Worm (Caenorhabditis elegans): ENCODE measurements around the gene sre-39.
"Not testable (repeated sequence)": the region's sequence is repeated elsewhere in the genome, so short reads cannot be mapped to it uniquely, and the experiment has no call there.

Gene sre-39

DNA sequence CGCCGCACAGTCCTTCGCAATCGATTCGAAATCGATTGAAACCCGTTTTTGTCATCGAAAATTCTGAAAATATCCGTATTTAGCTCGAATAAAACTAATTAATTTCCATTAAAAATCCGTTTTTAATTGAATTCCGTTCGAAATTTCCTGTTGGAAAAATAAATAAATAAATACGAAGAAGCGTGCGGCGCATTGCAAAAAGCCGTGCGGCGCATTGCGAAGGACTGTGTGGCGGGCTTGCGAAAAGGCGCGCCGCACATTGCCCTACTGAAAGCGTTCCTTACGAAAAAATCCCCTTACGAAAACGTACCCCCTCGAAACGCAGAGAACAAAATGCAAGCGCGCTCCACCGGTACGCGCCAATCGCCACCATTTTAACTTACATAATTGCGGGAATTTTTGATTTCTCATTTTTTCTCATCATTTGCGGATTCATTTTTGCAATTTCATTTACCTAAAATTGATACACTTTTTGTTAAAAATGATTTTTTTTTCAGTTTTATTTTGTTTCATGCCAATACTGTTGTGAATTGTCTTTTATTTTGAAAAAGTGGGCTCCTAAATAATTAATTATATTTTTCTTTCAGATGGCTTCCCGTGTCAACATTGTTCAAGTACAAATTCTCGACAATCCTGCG lies 14.6 kb downstream of the sre-39 start, which contains the start of gene unc-85:
unc-85 (plus strand) TSS at position 588 of the 638 bp plus-strand sequence.
- TF ChIP-seq php-3 (GFP tag; IDR thresholded peaks at IDR 0.05) (peak; percentile 23; the same call in 1 of the 2 replicates), mdt-29 (GFP tag; IDR thresholded peaks at IDR 0.05) (peak; percentile 57; the same call in 1 of the 2 replicates), lin-38 (GFP tag; IDR thresholded peaks at IDR 0.05) (peak; percentile 99), mdl-1 (tag; optimal IDR thresholded peaks at IDR 0.05) (peak in 1 of 2 experiments; percentile 16), nhr-6 (tag; optimal IDR thresholded peaks at IDR 0.05) (peak; percentile 33), ceh-44 (GFP tag; IDR thresholded peaks at IDR 0.05) (peak; percentile 90), dpl-1 (GFP tag; optimal IDR thresholded peaks at IDR 0.05) (peak; percentile 59), mep-1 (tag; optimal IDR thresholded peaks at IDR 0.05) (peak; percentile 82), F37D6.2 (tag; optimal IDR thresholded peaks at IDR 0.05) (peak; percentile 49), snpc-1.2 (GFP tag; IDR thresholded peaks at IDR 0.05) (peak; percentile 89), vab-7 (GFP tag; IDR thresholded peaks at IDR 0.05) (peak; percentile 94), daf-16 (GFP tag; optimal IDR thresholded peaks at IDR 0.05) (peak in 1 of 2 experiments; percentile 41), daf-16 (tag; optimal IDR thresholded peaks at IDR 0.05) (peak; percentile 32), tra-1 (GFP tag; IDR thresholded peaks at IDR 0.05) (peak; percentile 91), nhr-102 (tag; optimal IDR thresholded peaks at IDR 0.05) (peak; percentile 81), egl-43 (GFP tag; IDR thresholded peaks at IDR 0.05) (peak; percentile 82), ceh-28 (tag; optimal IDR thresholded peaks at IDR 0.05) (peak; percentile 2), rbr-2 (tag; optimal IDR thresholded peaks at IDR 0.05) (peak; percentile 78), F49E8.2 (tag; optimal IDR thresholded peaks at IDR 0.05; ENCODE audit: borderline replicate concordance) (peak; percentile 60), lsy-2 (tag; optimal IDR thresholded peaks at IDR 0.05) (peak; percentile 71 to 83), hif-1 (tag; optimal IDR thresholded peaks at IDR 0.05) (peak in 1 of 2 experiments; percentile 61), nhr-42 (GFP tag; IDR thresholded peaks at IDR 0.05) (peak; percentile 88), dmd-8 (GFP tag; IDR thresholded peaks at IDR 0.05) (0 out of 2 replicates have a peak, but pooled peaks have one; percentile 44), lim-7 (GFP tag; IDR thresholded peaks at IDR 0.05) (peak; percentile 62; the same call in 1 of the 2 replicates), madf-5 (GFP tag; IDR thresholded peaks at IDR 0.05) (peak; percentile 53 to 61; a peak in 1 of 4 replicates), hlh-30 (tag; optimal IDR thresholded peaks at IDR 0.05; ENCODE audit: insufficient read depth) (peak; percentile 44), set-16 (GFP tag; IDR thresholded peaks at IDR 0.05) (peak; percentile 79), D1046.2 (GFP tag; IDR thresholded peaks at IDR 0.05) (peak; percentile 96), dmd-6 (GFP tag; IDR thresholded peaks at IDR 0.05) (peak; percentile 83), hmg-1.1 (GFP tag; IDR thresholded peaks at IDR 0.05) (peak; percentile 93), arid-1 (GFP tag; conservative IDR thresholded peaks at IDR 0.05) (peak; percentile 87), dve-1 (tag; optimal IDR thresholded peaks at IDR 0.05; ENCODE audit: insufficient read depth) (peak; percentile 56), nhr-77 (tag; optimal IDR thresholded peaks at IDR 0.05) (peak; percentile 23), lin-29 (GFP tag; IDR thresholded peaks at IDR 0.05) (peak; percentile 65; the same call in 1 of the 2 replicates), Y48G9A.11 (GFP tag; IDR thresholded peaks at IDR 0.05) (peak; percentile 92), hlh-11 (tag; optimal IDR thresholded peaks at IDR 0.05) (peak; percentile 72), pha-4 (GFP tag; IDR thresholded peaks at IDR 0.05) (peak; percentile 90), spr-1 (tag; optimal IDR thresholded peaks at IDR 0.05) (peak; percentile 70), ctbp-1 (GFP tag; IDR thresholded peaks at IDR 0.05) (peak; percentile 87), dmd-9 (GFP tag; IDR thresholded peaks at IDR 0.05) (peak; percentile 78), lin-15B (tag; optimal IDR thresholded peaks at IDR 0.05) (peak; percentile 67), nhr-28 (tag; optimal IDR thresholded peaks at IDR 0.05) (peak; percentile 15), mxl-2 (GFP tag; conservative IDR thresholded peaks at IDR 0.05) (peak; percentile 83), ZK337.2 (GFP tag; IDR thresholded peaks at IDR 0.05) (peak; percentile 55; the same call in 1 of the 2 replicates), unc-130 (GFP tag; optimal IDR thresholded peaks at IDR 0.05) (peak; percentile 80), nhr-48 (tag; optimal IDR thresholded peaks at IDR 0.05) (peak; percentile 22), nhr-11 (tag; optimal IDR thresholded peaks at IDR 0.05) (peak; percentile 43), mes-2 (tag; optimal IDR thresholded peaks at IDR 0.05; ENCODE audit: poor library complexity, severe bottlenecking) (peak; percentile 87)
- not testable (repeated sequence) for TF ChIP-seq pha-4 (tag; optimal IDR thresholded peaks at IDR 0.05)
